Fruit fly (Drosophila melanogaster) whole organism: Measurements from ENCODE around the gene Sfp23F.

Experiments used
- psq ChIP-seq: fragments of >200 bp; optimal IDR thresholded peaks from 2 replicates; lab custom pipeline; 2017
- usp ChIP-seq: fragments of >200 bp; optimal IDR thresholded peaks from 2 replicates; lab custom pipeline; 2017; ENCODE audit warnings: missing biosample characterization, missing genetic modification characterization, mixed read lengths

DNA sequence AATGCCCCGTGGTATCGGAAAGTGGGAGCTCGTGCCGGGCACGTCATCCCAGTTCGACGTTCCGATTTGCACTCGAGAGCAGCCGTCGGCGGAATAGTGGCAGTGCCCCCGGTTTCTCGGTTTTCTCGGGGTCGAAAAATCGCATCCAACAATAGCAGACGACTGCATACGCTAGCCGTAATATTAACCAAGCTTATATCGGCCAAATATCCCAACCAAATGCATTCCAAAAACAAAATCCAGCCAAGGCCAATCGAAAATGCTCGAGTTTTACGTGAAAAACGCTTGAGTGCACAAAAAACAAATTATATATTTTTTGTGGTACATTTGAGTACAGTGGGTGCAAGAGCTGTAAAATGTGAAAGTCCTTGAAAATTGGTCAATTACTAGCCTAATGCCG lies 16.2 kb downstream of the Sfp23F start:
- TF ChIP-seq psq (lab: Kevin White, UChicago) (no peak), usp (GFP tag; lab: Kevin White, UChicago) (no peak)
